Worm (Caenorhabditis elegans) whole organism, L4/young adult: ENCODE data around the gene srt-28.

Source experiments
- W03F9.2 ChIP-seq: fragments of 150-350 bp; optimal IDR thresholded peaks from 2 replicates; lab custom pipeline; 2014; ENCODE audit warnings: missing biosample characterization, missing genetic modification characterization
- dao-5 ChIP-seq: sonication (generic microtip); optimal IDR thresholded peaks from 2 replicates; lab custom pipeline; 2016; ENCODE audit warnings: missing genotype, missing genetic modification characterization, moderate library complexity, missing compliant biosample characterization
- him-1 ChIP-seq: sonication (generic microtip); optimal IDR thresholded peaks from 2 replicates; lab custom pipeline; 2016; ENCODE audit warnings: missing genotype, missing genetic modification reagents, missing genetic modification characterization, missing compliant biosample characterization

DNA sequence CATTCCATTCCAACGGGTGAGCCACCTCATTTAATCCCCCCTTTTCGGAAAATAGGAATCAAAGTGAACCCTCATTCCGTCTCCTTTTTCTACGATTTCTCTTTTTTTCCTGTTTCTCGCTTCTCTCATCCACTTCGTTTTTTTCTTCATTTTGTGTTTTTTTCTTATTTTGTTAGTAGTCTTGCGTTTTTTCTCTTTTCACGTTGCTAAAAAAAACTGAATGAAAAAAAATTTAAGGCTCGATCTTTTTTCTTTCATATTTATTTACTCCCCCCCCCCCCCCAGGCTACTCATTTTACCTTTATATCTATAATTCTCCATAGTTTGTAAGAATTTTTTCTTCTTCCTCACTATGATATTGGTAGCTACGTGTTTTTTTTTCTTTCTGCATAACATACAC lies 35.8 kb downstream of the srt-28 start:
- TF ChIP-seq dao-5 (tag; lab: Kevin White, UChicago), result no peak
- TF ChIP-seq him-1, result no peak
- no peak for TF ChIP-seq W03F9.2 (tag; lab: Kevin White, UChicago)
